Fruit fly (Drosophila melanogaster) whole organism, adult: ENCODE measurements around the gene CG6739.

Source experiments
- CG11617 ChIP-seq: fragments of 200-800 bp; sonication (Bioruptor generic); optimal IDR thresholded peaks from 2 replicates; lab custom pipeline; 2017; ENCODE audit warnings: mild to moderate bottlenecking, missing biosample characterization, missing genetic modification reagents, missing genetic modification characterization
- CG7101 ChIP-seq: fragments of 200-800 bp; sonication (Bioruptor generic); optimal IDR thresholded peaks from 2 replicates; lab custom pipeline; 2018; ENCODE audit warnings: missing biosample characterization, mild to moderate bottlenecking, missing genetic modification characterization, moderate library complexity
- Crg-1 ChIP-seq: fragments of 200-800 bp; sonication (Bioruptor generic); optimal IDR thresholded peaks from 2 replicates; lab custom pipeline; 2016; ENCODE audit warnings: missing biosample characterization, missing genetic modification characterization
- Hr96 ChIP-seq: fragments of 200-800 bp; sonication (Bioruptor generic); optimal IDR thresholded peaks from 2 replicates; lab custom pipeline; 2016; ENCODE audit warnings: missing biosample characterization, missing genetic modification characterization
- Mnt ChIP-seq: fragments of 200-800 bp; sonication (Bioruptor generic); optimal IDR thresholded peaks from 2 replicates; lab custom pipeline; 2016; ENCODE audit warnings: missing biosample characterization, mild to moderate bottlenecking, missing genetic modification characterization
- bab1 ChIP-seq: fragments of 200-800 bp; sonication (Bioruptor generic); optimal IDR thresholded peaks from 3 replicates; lab custom pipeline; 2019; ENCODE audit warnings: missing biosample characterization, mild to moderate bottlenecking, missing genetic modification characterization, moderate library complexity
- cic ChIP-seq: fragments of 200-800 bp; sonication (Bioruptor generic); optimal IDR thresholded peaks from 2 replicates; lab custom pipeline; 2017; ENCODE audit warnings: missing biosample characterization, mild to moderate bottlenecking, missing genetic modification characterization, moderate library complexity
- ovo ChIP-seq: fragments of 200-800 bp; sonication (Bioruptor generic); optimal IDR thresholded peaks from 2 replicates; lab custom pipeline; 2016; ENCODE audit warnings: missing biosample characterization, missing genetic modification characterization

dm6 chr2L:7577646-7578045 lies 30.5 kb upstream of the CG6739 start:
- no peak for TF ChIP-seq bab1 (GFP tag; lab: Kevin White, UChicago)
- no peak for TF ChIP-seq ovo (GFP tag; lab: Kevin White, UChicago)
- no peak for TF ChIP-seq Hr96
- no peak for TF ChIP-seq Mnt (GFP tag; lab: Kevin White, UChicago)
- TF ChIP-seq CG7101: no peak
- no peak for TF ChIP-seq Crg-1
- no peak for TF ChIP-seq CG11617 (GFP tag; lab: Kevin White, UChicago)
- TF ChIP-seq cic (GFP tag; lab: Kevin White, UChicago): no peak
